Worm (Caenorhabditis elegans) whole organism, L4 larva: Measurements from ENCODE around the gene cyp-33C8.

Experiments used
- T20F7.1 ChIP-seq: fragments of 200-800 bp; sonication (Bioruptor generic); optimal IDR thresholded peaks from 2 replicates; lab custom pipeline; 2018; ENCODE audit warnings: mild to moderate bottlenecking, missing genetic modification characterization, missing compliant biosample characterization
- ces-1 ChIP-seq: fragments of 150-350 bp; sonication (generic microtip); optimal IDR thresholded peaks from 4 replicates; lab custom pipeline; 2014; ENCODE audit warnings: missing biosample characterization, missing genetic modification reagents, missing genetic modification characterization
- nhr-77 ChIP-seq: fragments of 150-350 bp; optimal IDR thresholded peaks from 2 replicates; lab custom pipeline; 2014; ENCODE audit warnings: missing biosample characterization, missing genetic modification characterization

- TF ChIP-seq T20F7.1 (GFP tag; lab: Kevin White, UChicago) (no peak), ces-1 (no peak), nhr-77 (tag; lab: Kevin White, UChicago) (no peak)
Observed at ce11 chrV:3820875-3821274, 17.5 kb upstream of the cyp-33C8 start.
